Worm (Caenorhabditis elegans): ENCODE results near the gene T23F2.5.

The T23F2.5 gene

DNA sequence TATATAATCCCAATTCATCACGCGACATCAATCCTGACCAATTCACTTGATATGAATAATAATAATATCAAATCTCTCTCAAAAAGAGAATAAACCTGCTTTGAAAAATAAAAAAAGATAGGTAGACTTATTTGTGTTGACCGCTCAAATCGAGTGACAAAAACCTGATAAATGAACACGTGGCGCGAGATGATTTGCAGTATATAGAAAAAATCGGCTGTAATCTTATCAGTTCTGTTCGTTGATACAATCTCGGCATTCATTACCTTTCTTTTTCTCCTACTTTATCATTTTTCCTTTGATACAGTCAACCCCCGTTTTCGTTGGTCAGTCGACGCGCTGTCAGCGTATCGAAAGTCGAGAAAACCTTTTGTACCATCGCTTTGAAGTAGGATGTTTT lies 49.7 kb downstream of the T23F2.5 start:
- TF ChIP-seq egl-27 (tag; optimal IDR thresholded peaks at IDR 0.05) (peak; percentile 44), sem-4 (tag; optimal IDR thresholded peaks at IDR 0.05) (no peak), elt-1 (tag; optimal IDR thresholded peaks at IDR 0.05) (no peak), gmeb-1 (tag; optimal IDR thresholded peaks at IDR 0.05) (peak; percentile 29), snpc-4 (tag; optimal IDR thresholded peaks at IDR 0.05) (no peak), nhr-21 (tag; optimal IDR thresholded peaks at IDR 0.05) (peak; percentile 32), crh-2 (tag; optimal IDR thresholded peaks at IDR 0.05) (peak; percentile 89), unc-62 (GFP tag; optimal IDR thresholded peaks at IDR 0.05) (no peak), nhr-11 (tag; optimal IDR thresholded peaks at IDR 0.05) (no peak), F13H6.1 (tag; optimal IDR thresholded peaks at IDR 0.05) (peak; percentile 51), nhr-25 (tag; optimal IDR thresholded peaks at IDR 0.05) (peak; percentile 51), sma-9 (GFP tag; optimal IDR thresholded peaks at IDR 0.05) (peak; percentile 91), sma-9 (tag; optimal IDR thresholded peaks at IDR 0.05) (no peak), alr-1 (tag; optimal IDR thresholded peaks at IDR 0.05) (no peak), mdl-1 (tag; optimal IDR thresholded peaks at IDR 0.05) (peak in 1 of 2 experiments; percentile 34), unc-55 (GFP tag; optimal IDR thresholded peaks at IDR 0.05) (no peak), ama-1 (optimal IDR thresholded peaks at IDR 0.05) (no peak), lin-13 (GFP tag; optimal IDR thresholded peaks at IDR 0.05) (no peak), blmp-1 (tag; optimal IDR thresholded peaks at IDR 0.05; ENCODE audit: insufficient read depth) (peak; percentile 78), aly-2 (tag; optimal IDR thresholded peaks at IDR 0.05) (no peak), sma-3 (GFP tag; optimal IDR thresholded peaks at IDR 0.05) (peak; percentile 78), fos-1 (tag; optimal IDR thresholded peaks at IDR 0.05) (peak; percentile 85), mab-5 (tag; optimal IDR thresholded peaks at IDR 0.05) (no peak), C34F6.9 (tag; optimal IDR thresholded peaks at IDR 0.05) (no peak)

Measured in whole organism, L2 larva.